Fruit fly (Drosophila melanogaster) whole organism, pupa: ENCODE data around the gene CG34171.

Experiments
- CG10348 ChIP-seq: fragments of 200-800 bp; sonication (Bioruptor generic); IDR thresholded peaks from 2 replicates; pipeline ENCODE4 v1.3.6; 2022; ENCODE audit warnings: missing biosample characterization, missing genetic modification characterization
- CG12605 ChIP-seq: fragments of 200-800 bp; sonication (Bioruptor generic); IDR thresholded peaks from 2 replicates; pipeline ENCODE4 v1.3.6; 2022; ENCODE audit warnings: missing biosample characterization, missing genetic modification characterization
- CG13204 ChIP-seq: fragments of 200-800 bp; sonication (Bioruptor generic); optimal IDR thresholded peaks from 2 replicates; lab custom pipeline; 2018; ENCODE audit warnings: missing biosample characterization, mild to moderate bottlenecking, missing genetic modification characterization, moderate library complexity
- CG14655 ChIP-seq: fragments of 200-800 bp; sonication (Bioruptor generic); optimal IDR thresholded peaks from 3 replicates; lab custom pipeline; 2017; ENCODE audit warnings: mild to moderate bottlenecking, missing biosample characterization, missing genetic modification reagents, missing genetic modification characterization
- CG15710 ChIP-seq: fragments of 200-800 bp; sonication (Bioruptor generic); optimal IDR thresholded peaks from 2 replicates; lab custom pipeline; 2018; ENCODE audit warnings: missing biosample characterization, mild to moderate bottlenecking, missing genetic modification characterization, moderate library complexity
- CG17806 ChIP-seq: fragments of 200-800 bp; sonication (Bioruptor generic); optimal IDR thresholded peaks from 2 replicates; lab custom pipeline; 2018; ENCODE audit warnings: missing biosample characterization, mild to moderate bottlenecking, missing genetic modification characterization, moderate library complexity
- CG32121 ChIP-seq: fragments of 200-800 bp; sonication (Bioruptor generic); IDR thresholded peaks from 2 replicates; pipeline ENCODE4 v1.3.6; 2022; ENCODE audit warnings: missing biosample characterization, missing genetic modification characterization
- CG34367 ChIP-seq: fragments of 200-800 bp; sonication (Bioruptor generic); optimal IDR thresholded peaks from 2 replicates; lab custom pipeline; 2018; ENCODE audit warnings: missing biosample characterization, mild to moderate bottlenecking, missing genetic modification characterization
- CG4496 ChIP-seq: fragments of 200-800 bp; sonication (Bioruptor generic); IDR thresholded peaks from 3 replicates; pipeline ENCODE4 v1.3.6; 2022; ENCODE audit warnings: missing biosample characterization, missing genetic modification characterization
- CG8159 ChIP-seq: fragments of 200-800 bp; sonication (Bioruptor generic); optimal IDR thresholded peaks from 3 replicates; lab custom pipeline; 2018; ENCODE audit warnings: missing biosample characterization, mild to moderate bottlenecking, missing genetic modification characterization, moderate library complexity
- CG8301 ChIP-seq: fragments of 200-800 bp; sonication (Bioruptor generic); optimal IDR thresholded peaks from 2 replicates; lab custom pipeline; 2018; ENCODE audit warnings: missing biosample characterization, mild to moderate bottlenecking, missing genetic modification characterization
- CG9948 ChIP-seq: fragments of 200-800 bp; sonication (Bioruptor generic); optimal IDR thresholded peaks from 2 replicates; lab custom pipeline; 2018; ENCODE audit warnings: missing biosample characterization, mild to moderate bottlenecking, missing genetic modification characterization, moderate library complexity
- D1 ChIP-seq: fragments of 200-800 bp; sonication (Bioruptor generic); optimal IDR thresholded peaks from 2 replicates; lab custom pipeline; 2018; ENCODE audit warnings: missing biosample characterization, mild to moderate bottlenecking, missing genetic modification characterization, moderate library complexity
- EcR ChIP-seq: fragments of 200-800 bp; sonication (Bioruptor generic); optimal IDR thresholded peaks from 3 replicates; lab custom pipeline; 2019; ENCODE audit warnings: missing biosample characterization, missing genetic modification characterization, mild to moderate bottlenecking, moderate library complexity, missing genetic modification reagents
- Ets98B ChIP-seq: fragments of 200-800 bp; sonication (Bioruptor generic); IDR thresholded peaks from 2 replicates; pipeline ENCODE4 v1.3.6; 2022; ENCODE audit warnings: missing biosample characterization, missing genetic modification characterization
- Pif1A ChIP-seq: fragments of 200-800 bp; sonication (Bioruptor generic); optimal IDR thresholded peaks from 3 replicates; lab custom pipeline; 2016; ENCODE audit warnings: missing biosample characterization, missing genetic modification characterization
- Pif1B ChIP-seq: fragments of 200-800 bp; sonication (Bioruptor generic); optimal IDR thresholded peaks from 3 replicates; lab custom pipeline; 2016; ENCODE audit warnings: missing biosample characterization, missing genetic modification characterization
- Snoo ChIP-seq: fragments of 200-800 bp; sonication (Bioruptor generic); optimal IDR thresholded peaks from 3 replicates; lab custom pipeline; 2017; ENCODE audit warnings: missing biosample characterization, mild to moderate bottlenecking, missing genetic modification characterization, inconsistent platforms
- fd96Ca ChIP-seq: fragments of 200-800 bp; sonication (Bioruptor generic); IDR thresholded peaks from 3 replicates; pipeline ENCODE4 v1.3.6; 2022; ENCODE audit warnings: missing biosample characterization, missing genetic modification characterization
- gl ChIP-seq: fragments of 200-800 bp; sonication (Bioruptor generic); optimal IDR thresholded peaks from 2 replicates; lab custom pipeline; 2018; ENCODE audit warnings: missing biosample characterization, mild to moderate bottlenecking, missing genetic modification characterization
- rn ChIP-seq: fragments of 200-800 bp; sonication (Bioruptor generic); IDR thresholded peaks from 2 replicates; pipeline ENCODE4 v1.3.6; 2022; ENCODE audit warnings: missing biosample characterization, missing genetic modification characterization

Gene CG34171

dm6 chr2L:18336531-18336930 lies 41.9 kb upstream of the CG34171 start:
- no peak for TF ChIP-seq CG15710 (tag; lab: Kevin White, UChicago)
- TF ChIP-seq CG9948 (tag; lab: Kevin White, UChicago): no peak
- TF ChIP-seq EcR (GFP tag; lab: Kevin White, UChicago): no peak
- no peak for TF ChIP-seq CG10348 (GFP tag; lab: Robert Waterston, UW)
- no peak for TF ChIP-seq Pif1A (GFP tag; lab: Kevin White, UChicago)
- no peak for TF ChIP-seq D1 (tag; lab: Kevin White, UChicago)
- TF ChIP-seq Snoo (tag; lab: Kevin White, UChicago): no peak
- no peak for TF ChIP-seq CG34367 (tag; lab: Kevin White, UChicago)
- no peak for TF ChIP-seq CG4496 (GFP tag; lab: Robert Waterston, UW)
- no peak for TF ChIP-seq CG14655 (GFP tag; lab: Kevin White, UChicago)
- TF ChIP-seq CG12605 (GFP tag; lab: Robert Waterston, UW): no peak
- TF ChIP-seq CG8159: no peak
- no peak for TF ChIP-seq gl

dm6 chr2L:18340921-18341320 lies 37.5 kb upstream of the CG34171 start:
- TF ChIP-seq CG12605 (GFP tag; lab: Robert Waterston, UW): peak; percentile 81
- TF ChIP-seq CG17806 (tag; lab: Kevin White, UChicago): peak; percentile 72
- TF ChIP-seq CG9948 (tag; lab: Kevin White, UChicago): peak; percentile 60
- peak; percentile 63 for TF ChIP-seq CG15710 (tag; lab: Kevin White, UChicago)
- TF ChIP-seq D1 (tag; lab: Kevin White, UChicago): no peak
- peak; percentile 18 for TF ChIP-seq CG13204 (GFP tag; lab: Kevin White, UChicago)
- TF ChIP-seq Pif1A (GFP tag; lab: Kevin White, UChicago): peak; percentile 74
- TF ChIP-seq CG4496 (GFP tag; lab: Robert Waterston, UW): peak; percentile 92
- TF ChIP-seq Snoo (tag; lab: Kevin White, UChicago): peak; percentile 48
- peak; percentile 64 for TF ChIP-seq Pif1B (GFP tag; lab: Kevin White, UChicago)
- peak; percentile 96 for TF ChIP-seq Ets98B (GFP tag; lab: Robert Waterston, UW)
- TF ChIP-seq rn: peak; percentile 83
- peak; percentile 93 for TF ChIP-seq fd96Ca (GFP tag; lab: Robert Waterston, UW)
- peak; percentile 70 for TF ChIP-seq CG8159
- peak; percentile 69 for TF ChIP-seq CG10348 (GFP tag; lab: Robert Waterston, UW)
- TF ChIP-seq EcR (GFP tag; lab: Kevin White, UChicago): no peak
- TF ChIP-seq CG34367 (tag; lab: Kevin White, UChicago): peak; percentile 49
- peak; percentile 85 for TF ChIP-seq CG8301
- peak; percentile 32 for TF ChIP-seq gl
- TF ChIP-seq CG14655 (GFP tag; lab: Kevin White, UChicago): peak; percentile 79
- TF ChIP-seq CG32121: peak; percentile 94

DNA sequence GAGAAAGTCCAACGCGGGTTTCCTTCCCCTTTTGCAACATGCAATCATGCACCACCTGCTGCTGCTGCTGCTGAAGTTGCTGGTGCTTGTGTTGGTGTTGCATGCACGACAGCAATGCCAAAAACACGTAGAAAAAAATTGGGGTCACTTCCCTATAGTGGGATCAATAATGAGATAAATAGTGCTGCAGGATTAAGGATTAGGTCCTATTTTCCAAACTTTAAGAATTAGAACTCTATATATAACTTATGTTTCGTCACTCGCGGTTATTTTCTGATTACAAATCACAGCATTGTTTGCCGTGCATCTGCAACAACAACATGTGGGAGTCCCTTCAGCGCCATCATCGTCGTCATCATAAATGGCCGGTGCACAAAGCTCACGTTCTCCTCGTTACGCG lies 34.0 kb upstream of the CG34171 start:
- peak; percentile 81 for TF ChIP-seq CG14655 (GFP tag; lab: Kevin White, UChicago)
- TF ChIP-seq CG8301: peak; percentile 76
- peak; percentile 78 for TF ChIP-seq CG4496 (GFP tag; lab: Robert Waterston, UW)
- TF ChIP-seq Snoo (tag; lab: Kevin White, UChicago): no peak
- no peak for TF ChIP-seq D1 (tag; lab: Kevin White, UChicago)
- TF ChIP-seq fd96Ca (GFP tag; lab: Robert Waterston, UW): peak; percentile 69
- no peak for TF ChIP-seq gl
- TF ChIP-seq CG10348 (GFP tag; lab: Robert Waterston, UW): no peak
- TF ChIP-seq Pif1B (GFP tag; lab: Kevin White, UChicago): peak; percentile 54
- TF ChIP-seq Pif1A (GFP tag; lab: Kevin White, UChicago): peak; percentile 51
- TF ChIP-seq CG12605 (GFP tag; lab: Robert Waterston, UW): peak; percentile 23; the same call in 1 of the 2 replicates
- TF ChIP-seq CG9948 (tag; lab: Kevin White, UChicago): peak; percentile 42
- TF ChIP-seq CG32121: peak; percentile 36; the same call in 1 of the 2 replicates
- TF ChIP-seq CG34367 (tag; lab: Kevin White, UChicago): peak; percentile 35
- TF ChIP-seq Ets98B (GFP tag; lab: Robert Waterston, UW): peak; percentile 61
- TF ChIP-seq CG17806 (tag; lab: Kevin White, UChicago): peak; percentile 59
- no peak for TF ChIP-seq rn
- TF ChIP-seq EcR (GFP tag; lab: Kevin White, UChicago): no peak
- TF ChIP-seq CG13204 (GFP tag; lab: Kevin White, UChicago): no peak
- TF ChIP-seq CG8159: peak; percentile 63
- peak; percentile 49 for TF ChIP-seq CG15710 (tag; lab: Kevin White, UChicago)

DNA sequence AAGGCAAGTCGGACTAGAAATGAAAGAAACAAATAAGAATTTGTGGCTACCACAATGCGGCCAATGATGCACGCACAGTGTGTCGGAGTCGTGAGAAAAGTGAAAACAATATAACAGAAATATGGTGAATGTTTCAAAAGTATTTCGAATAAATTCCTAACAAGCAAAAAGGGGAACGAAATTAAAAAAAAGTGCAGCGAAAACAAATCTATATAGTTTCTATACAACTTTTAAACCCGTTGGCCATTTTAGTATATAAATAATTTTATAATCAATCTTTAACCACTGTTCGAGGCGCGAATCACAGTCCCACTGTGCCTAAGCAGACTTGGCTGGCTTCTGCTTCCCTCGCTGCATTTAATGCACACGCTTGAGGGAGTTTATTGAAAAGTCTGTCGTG lies 33.2 kb upstream of the CG34171 start:
- TF ChIP-seq CG13204 (GFP tag; lab: Kevin White, UChicago): peak; percentile 16
- peak; percentile 84 for TF ChIP-seq CG8301
- TF ChIP-seq EcR (GFP tag; lab: Kevin White, UChicago): no peak
- TF ChIP-seq CG14655 (GFP tag; lab: Kevin White, UChicago): peak; percentile 90
- 0 out of 2 replicates have a peak, but pooled peaks have one; percentile 45 for TF ChIP-seq rn
- peak; percentile 55 for TF ChIP-seq CG12605 (GFP tag; lab: Robert Waterston, UW)
- peak; percentile 70 for TF ChIP-seq CG17806 (tag; lab: Kevin White, UChicago)
- TF ChIP-seq Pif1A (GFP tag; lab: Kevin White, UChicago): peak; percentile 70
- TF ChIP-seq CG8159: peak; percentile 74
- peak; percentile 58 for TF ChIP-seq CG34367 (tag; lab: Kevin White, UChicago)
- peak; percentile 86 for TF ChIP-seq CG4496 (GFP tag; lab: Robert Waterston, UW)
- TF ChIP-seq D1 (tag; lab: Kevin White, UChicago): peak; percentile 28
- no peak for TF ChIP-seq CG10348 (GFP tag; lab: Robert Waterston, UW)
- TF ChIP-seq CG9948 (tag; lab: Kevin White, UChicago): peak; percentile 73
- peak; percentile 68 for TF ChIP-seq CG15710 (tag; lab: Kevin White, UChicago)
- TF ChIP-seq gl: peak; percentile 30
- TF ChIP-seq fd96Ca (GFP tag; lab: Robert Waterston, UW): peak; percentile 83
- TF ChIP-seq Snoo (tag; lab: Kevin White, UChicago): peak; percentile 58
- peak; percentile 69 for TF ChIP-seq Ets98B (GFP tag; lab: Robert Waterston, UW)
- peak; percentile 79 for TF ChIP-seq Pif1B (GFP tag; lab: Kevin White, UChicago)
- peak; percentile 74 for TF ChIP-seq CG32121

DNA sequence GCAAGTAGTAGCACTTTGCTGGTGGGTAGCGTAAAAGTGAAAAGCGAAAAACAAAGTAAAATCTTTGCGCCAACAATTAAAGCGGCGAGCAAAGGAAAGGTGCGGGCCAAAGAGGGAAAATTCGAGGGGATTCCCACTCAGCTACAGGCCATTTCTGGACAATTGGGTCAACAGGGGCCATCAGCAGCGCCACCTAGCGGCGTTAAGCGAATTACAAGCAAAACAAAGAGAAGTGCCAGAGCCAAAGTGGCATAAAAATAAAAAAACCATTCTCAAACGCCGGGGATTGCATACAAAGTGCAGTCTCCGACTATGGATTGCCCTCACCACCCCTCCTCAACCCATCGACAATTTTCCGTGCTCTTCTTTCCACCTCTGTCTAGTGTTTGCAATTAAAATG lies 30.4 kb upstream of the CG34171 start:
- TF ChIP-seq CG8159: no peak
- TF ChIP-seq CG4496 (GFP tag; lab: Robert Waterston, UW): no peak
- 0 out of 3 replicates have a peak, but pooled peaks have one; percentile 37 for TF ChIP-seq fd96Ca (GFP tag; lab: Robert Waterston, UW)
